Fruit fly (Drosophila melanogaster) whole organism: ENCODE data around the gene CG42594.

Experiments
- CG8478 ChIP-seq: fragments of >200 bp; optimal IDR thresholded peaks from 2 replicates; lab custom pipeline; 2018; ENCODE audit warnings: inconsistent platforms
- Dll ChIP-seq: fragments of >200 bp; optimal IDR thresholded peaks from 2 replicates; lab custom pipeline; 2017
- EcR ChIP-seq, 2 experiments: fragments of >200 bp; optimal IDR thresholded peaks; 2 replicates each; lab custom pipeline; 2017; ENCODE audit warnings: missing biosample characterization in 2 of 2, missing genetic modification characterization in 2 of 2, missing genetic modification reagents in 2 of 2
- pan ChIP-seq: fragments of >200 bp; optimal IDR thresholded peaks from 2 replicates; lab custom pipeline; 2017
- psq ChIP-seq: fragments of >200 bp; optimal IDR thresholded peaks from 2 replicates; lab custom pipeline; 2017
- usp ChIP-seq: fragments of >200 bp; optimal IDR thresholded peaks from 2 replicates; lab custom pipeline; 2017; ENCODE audit warnings: missing biosample characterization, missing genetic modification characterization, mixed read lengths

dm6 chrX:4935979-4936843 lies 95.6 kb downstream of the CG42594 start:
- TF ChIP-seq pan (lab: Kevin White, UChicago) (no peak), usp (GFP tag; lab: Kevin White, UChicago) (no peak), psq (lab: Kevin White, UChicago) (peak; percentile 64), Dll (lab: Kevin White, UChicago) (no peak), CG8478 (lab: Kevin White, UChicago) (no peak), EcR (GFP tag; optimal IDR thresholded peaks at IDR 0.05; lab: Kevin White, UChicago) (no peak)
